Worm (Caenorhabditis elegans) whole organism, early embryonic: Measurements from ENCODE around the gene T05H4.11.

Source experiments
- B0310.2 ChIP-seq: sonication (generic microtip); optimal IDR thresholded peaks from 2 replicates; lab custom pipeline; 2016; ENCODE audit warnings: mild to moderate bottlenecking, missing genetic modification characterization, missing compliant biosample characterization
- F13C5.2 ChIP-seq: sonication (generic microtip); optimal IDR thresholded peaks from 2 replicates; lab custom pipeline; 2017; ENCODE audit warnings: mild to moderate bottlenecking, missing genetic modification characterization, inconsistent platforms, missing compliant biosample characterization
- aly-1 ChIP-seq: sonication (generic microtip); optimal IDR thresholded peaks from 2 replicates; lab custom pipeline; 2016; ENCODE audit warnings: missing genetic modification characterization, missing compliant biosample characterization
- ama-1 ChIP-seq: fragments of 150-350 bp; optimal IDR thresholded peaks from 2 replicates; lab custom pipeline; 2014
- ceh-13 ChIP-seq: fragments of 200-800 bp; sonication (Bioruptor generic); optimal IDR thresholded peaks from 2 replicates; lab custom pipeline; 2018; ENCODE audit warnings: mild to moderate bottlenecking, missing genetic modification characterization, missing compliant biosample characterization
- ceh-36 ChIP-seq: sonication (generic microtip); optimal IDR thresholded peaks from 2 replicates; lab custom pipeline; 2016; ENCODE audit warnings: missing genetic modification characterization, inconsistent platforms, missing compliant biosample characterization
- ets-7 ChIP-seq: sonication (generic microtip); optimal IDR thresholded peaks from 2 replicates; lab custom pipeline; 2016; ENCODE audit warnings: missing genotype, missing genetic modification characterization, missing compliant biosample characterization
- flt-1 ChIP-seq: fragments of 200-800 bp; sonication (Bioruptor generic); IDR thresholded peaks from 2 replicates; pipeline ENCODE4 v1.3.6; 2022; ENCODE audit warnings: missing genetic modification characterization, missing compliant biosample characterization
- hmbx-1 ChIP-seq: sonication (generic microtip); optimal IDR thresholded peaks from 2 replicates; lab custom pipeline; 2016; ENCODE audit warnings: mild to moderate bottlenecking, missing genetic modification characterization, missing compliant biosample characterization
- hmg-4 ChIP-seq: fragments of 200-800 bp; sonication (Bioruptor generic); optimal IDR thresholded peaks from 2 replicates; lab custom pipeline; 2018; ENCODE audit warnings: mild to moderate bottlenecking, missing genetic modification characterization, missing compliant biosample characterization
- hnd-1 ChIP-seq: sonication (generic microtip); optimal IDR thresholded peaks from 2 replicates; lab custom pipeline; 2016; ENCODE audit warnings: missing genetic modification characterization, missing compliant biosample characterization
- pes-1 ChIP-seq: fragments of 200-800 bp; sonication (Bioruptor generic); IDR thresholded peaks from 2 replicates; pipeline ENCODE4 v1.3.6; 2022; ENCODE audit warnings: missing genetic modification reagents, missing genetic modification characterization, missing compliant biosample characterization
- scrt-1 ChIP-seq: fragments of 200-800 bp; sonication (Bioruptor generic); IDR thresholded peaks from 2 replicates; pipeline ENCODE4 v1.3.6; 2022; ENCODE audit warnings: missing genetic modification characterization, missing compliant biosample characterization
- sea-1 ChIP-seq: fragments of 200-800 bp; sonication (Bioruptor generic); conservative IDR thresholded peaks from 2 replicates; pipeline ENCODE4 v1.3.6; 2022; ENCODE audit warnings: missing genetic modification characterization, missing compliant biosample characterization
- tbx-11 ChIP-seq: fragments of 200-800 bp; sonication (Bioruptor generic); IDR thresholded peaks from 2 replicates; pipeline ENCODE4 v1.3.6; 2022; ENCODE audit warnings: missing genetic modification characterization, missing compliant biosample characterization
- tbx-37 ChIP-seq: fragments of 200-800 bp; sonication (Bioruptor generic); conservative IDR thresholded peaks from 2 replicates; pipeline ENCODE4 v1.3.6; 2022; ENCODE audit warnings: missing genetic modification reagents, missing genetic modification characterization, missing compliant biosample characterization
- tra-4 ChIP-seq: sonication (generic microtip); optimal IDR thresholded peaks from 2 replicates; lab custom pipeline; 2017; ENCODE audit warnings: missing genetic modification characterization, missing compliant biosample characterization

The T05H4.11 gene

ce11 chrV:6425927-6426326 is at the start of gene T05H4.11:
TSS of gene T05H4.11 (minus strand) at chrV:6426261.
- no peak for TF ChIP-seq ceh-13
- no peak for TF ChIP-seq tra-4 (tag; lab: Kevin White, UChicago)
- no peak for TF ChIP-seq ets-7 (tag; lab: Kevin White, UChicago)
- no peak for TF ChIP-seq hnd-1
- no peak for TF ChIP-seq hmg-4 (GFP tag; lab: Kevin White, UChicago)
- no peak for TF ChIP-seq ceh-36
- TF ChIP-seq tbx-11 (GFP tag; lab: Robert Waterston, UW): no peak
- TF ChIP-seq F13C5.2 (tag; lab: Kevin White, UChicago): no peak
- TF ChIP-seq ama-1 (lab: Kevin White, UChicago): no peak
- no peak for TF ChIP-seq hmbx-1
- TF ChIP-seq flt-1 (GFP tag; lab: Robert Waterston, UW): no peak
- no peak for TF ChIP-seq B0310.2 (tag; lab: Kevin White, UChicago)
- no peak for TF ChIP-seq aly-1 (tag; lab: Kevin White, UChicago)
- no peak for TF ChIP-seq scrt-1 (GFP tag; lab: Robert Waterston, UW)
- no peak for TF ChIP-seq sea-1
- no peak for TF ChIP-seq tbx-37
- TF ChIP-seq pes-1 (GFP tag; lab: Robert Waterston, UW): no peak

- TF ChIP-seq ama-1 (lab: Kevin White, UChicago) (no peak), sea-1 (no peak), scrt-1 (GFP tag; lab: Robert Waterston, UW) (no peak), hmbx-1 (no peak), ceh-36 (no peak), aly-1 (tag; lab: Kevin White, UChicago) (no peak), tra-4 (tag; lab: Kevin White, UChicago) (no peak), tbx-11 (GFP tag; lab: Robert Waterston, UW) (no peak), ets-7 (tag; lab: Kevin White, UChicago) (no peak), F13C5.2 (tag; lab: Kevin White, UChicago) (no peak), ceh-13 (no peak), tbx-37 (no peak), pes-1 (GFP tag; lab: Robert Waterston, UW) (no peak), hmg-4 (GFP tag; lab: Kevin White, UChicago) (no peak), flt-1 (GFP tag; lab: Robert Waterston, UW) (no peak), hnd-1 (no peak), B0310.2 (tag; lab: Kevin White, UChicago) (no peak)
Observed at ce11 chrV:6471208-6471607, 45.1 kb upstream of the T05H4.11 start.

ce11 chrV:6467676-6468075 is 41.6 kb upstream of the T05H4.11 start:
- TF ChIP-seq pes-1 (GFP tag; lab: Robert Waterston, UW) (no peak), hmbx-1 (no peak), ets-7 (tag; lab: Kevin White, UChicago) (no peak), aly-1 (tag; lab: Kevin White, UChicago) (no peak), ceh-13 (no peak), B0310.2 (tag; lab: Kevin White, UChicago) (no peak), ceh-36 (no peak), flt-1 (GFP tag; lab: Robert Waterston, UW) (no peak), sea-1 (no peak), tbx-11 (GFP tag; lab: Robert Waterston, UW) (no peak), scrt-1 (GFP tag; lab: Robert Waterston, UW) (no peak), F13C5.2 (tag; lab: Kevin White, UChicago) (no peak), hmg-4 (GFP tag; lab: Kevin White, UChicago) (no peak), ama-1 (lab: Kevin White, UChicago) (no peak)

ce11 chrV:6464765-6465164 is 38.7 kb upstream of the T05H4.11 start, which contains the start of gene unc-83:
TSS of gene unc-83 (plus strand) at chrV:6465065.
- TF ChIP-seq hmg-4 (GFP tag; lab: Kevin White, UChicago): no peak
- TF ChIP-seq ets-7 (tag; lab: Kevin White, UChicago): no peak

- TF ChIP-seq aly-1 (tag; lab: Kevin White, UChicago): no peak
Observed at ce11 chrV:6464238-6464637, 38.2 kb upstream of the T05H4.11 start.

ce11 chrV:6462606-6463005 is 36.5 kb upstream of the T05H4.11 start:
- TF ChIP-seq aly-1 (tag; lab: Kevin White, UChicago): no peak

- TF ChIP-seq hmbx-1 (no peak), aly-1 (tag; lab: Kevin White, UChicago) (no peak), tra-4 (tag; lab: Kevin White, UChicago) (no peak), tbx-37 (no peak), ets-7 (tag; lab: Kevin White, UChicago) (no peak), ceh-13 (no peak), hnd-1 (no peak), sea-1 (no peak), pes-1 (GFP tag; lab: Robert Waterston, UW) (no peak), B0310.2 (tag; lab: Kevin White, UChicago) (no peak), scrt-1 (GFP tag; lab: Robert Waterston, UW) (no peak)
Observed at ce11 chrV:6461250-6461649, 35.2 kb upstream of the T05H4.11 start.

ce11 chrV:6458302-6458998 is 32.4 kb upstream of the T05H4.11 start:
- TF ChIP-seq hmg-4 (GFP tag; lab: Kevin White, UChicago) (no peak), aly-1 (tag; lab: Kevin White, UChicago) (no peak), hmbx-1 (no peak)
